Fruit fly (Drosophila melanogaster) ovary, adult (tissue): Measurements from ENCODE around the gene comm3.
A peak's percentile ranks its signal among the peaks of the same experiment; 100 is the strongest.

Experiments
- CG17801 ChIP-seq: fragments of 200-800 bp; optimal IDR thresholded peaks from 2 replicates; lab custom pipeline; 2019; ENCODE audit warnings: missing biosample characterization, mild to moderate bottlenecking, missing genetic modification characterization, moderate library complexity; ENCODE audit not compliant: partially characterized antibody

Gene comm3

DNA sequence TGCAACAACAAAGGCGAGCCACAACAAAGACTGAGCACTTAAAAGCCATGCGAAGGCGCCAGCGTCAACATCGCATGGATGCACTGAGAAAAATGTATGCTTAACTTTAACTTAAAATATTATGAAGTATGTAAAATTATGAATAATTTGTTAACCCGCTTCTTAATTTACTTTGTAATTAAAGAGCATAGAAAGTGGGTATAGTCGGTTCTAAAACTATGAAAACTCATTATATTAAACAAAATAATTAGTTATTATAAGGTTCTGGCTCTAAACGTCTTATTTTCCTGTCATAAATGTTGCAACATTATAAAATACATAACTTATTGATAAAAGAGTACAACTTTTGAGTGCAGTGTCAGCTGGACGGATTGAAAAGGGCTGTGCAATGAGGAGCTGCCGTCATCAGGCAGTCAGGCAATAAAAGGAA is 6.0 kb downstream of the comm3 start:
- no peak for TF ChIP-seq CG17801 (GFP tag; lab: Kevin White, UChicago)

dm6 chr3L:15639978-15640377 is 7.6 kb downstream of the comm3 start:
- no peak for TF ChIP-seq CG17801 (GFP tag; lab: Kevin White, UChicago)

DNA sequence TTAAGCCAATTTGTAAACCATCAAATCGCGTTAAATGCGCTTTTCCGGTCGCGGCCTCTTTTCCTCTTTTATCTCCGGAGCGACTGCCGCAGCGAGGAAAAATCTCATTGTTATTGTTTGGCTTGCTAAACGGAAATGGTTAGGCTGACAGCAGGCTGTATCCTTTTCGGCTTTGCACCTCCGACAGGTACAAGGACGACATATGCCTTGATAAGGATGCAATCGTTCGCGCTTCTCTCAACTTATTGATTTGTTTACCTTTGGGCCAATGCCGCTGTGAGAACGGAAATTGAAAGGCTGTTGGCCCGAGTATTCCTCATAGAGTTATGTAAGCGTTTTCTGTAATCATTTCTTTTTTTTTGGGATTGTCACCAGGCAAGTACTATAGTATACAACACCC is 9.0 kb downstream of the comm3 start:
- TF ChIP-seq CG17801 (GFP tag; lab: Kevin White, UChicago) = no peak

dm6 chr3L:15637618-15638017 is 9.9 kb downstream of the comm3 start:
- no peak for TF ChIP-seq CG17801 (GFP tag; lab: Kevin White, UChicago)

DNA sequence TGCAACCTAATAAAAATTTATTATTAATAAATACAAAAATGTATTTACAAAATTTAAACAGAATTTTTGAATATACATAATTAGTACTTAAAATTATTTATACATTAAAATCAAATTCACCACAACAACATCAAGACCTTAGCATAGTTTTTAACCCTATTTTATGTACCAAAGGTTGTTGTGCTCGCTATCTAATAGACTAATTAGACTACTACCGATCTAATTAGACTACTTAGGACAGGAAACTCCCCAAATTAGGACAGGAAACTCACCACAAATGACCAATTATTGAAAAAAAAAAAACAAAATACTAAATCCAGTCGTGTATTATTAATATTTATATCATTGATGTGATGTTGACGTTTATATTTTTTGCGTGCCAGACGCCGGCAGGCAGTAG is 10.6 kb downstream of the comm3 start:
- TF ChIP-seq CG17801 (GFP tag; lab: Kevin White, UChicago) = no peak

DNA sequence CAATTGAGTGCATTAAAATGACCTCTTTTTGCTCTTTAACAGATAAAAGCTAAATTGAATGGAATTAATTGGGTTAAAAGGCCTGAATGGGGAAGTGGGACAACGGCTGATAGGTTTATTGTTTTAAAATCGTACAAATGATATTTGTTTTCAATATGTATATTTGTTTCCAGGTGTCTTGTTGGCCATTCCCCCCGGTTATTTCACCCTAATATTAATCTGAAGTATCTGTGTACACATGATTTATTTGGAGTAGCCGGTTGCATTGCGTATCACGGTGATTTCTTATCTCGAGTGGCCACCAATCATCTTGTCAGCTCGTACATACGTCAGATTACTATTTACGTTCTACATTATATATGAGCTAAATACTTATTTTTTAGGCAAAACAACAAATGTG is 11.2 kb downstream of the comm3 start:
- TF ChIP-seq CG17801 (GFP tag; lab: Kevin White, UChicago) = no peak

- TF ChIP-seq CG17801 (GFP tag; lab: Kevin White, UChicago) = no peak
These were observed 13.0 kb downstream of the comm3 start for dm6 chr3L:15634368-15635075.

dm6 chr3L:15632653-15633052 is 14.9 kb downstream of the comm3 start:
- TF ChIP-seq CG17801 (GFP tag; lab: Kevin White, UChicago) = no peak

DNA sequence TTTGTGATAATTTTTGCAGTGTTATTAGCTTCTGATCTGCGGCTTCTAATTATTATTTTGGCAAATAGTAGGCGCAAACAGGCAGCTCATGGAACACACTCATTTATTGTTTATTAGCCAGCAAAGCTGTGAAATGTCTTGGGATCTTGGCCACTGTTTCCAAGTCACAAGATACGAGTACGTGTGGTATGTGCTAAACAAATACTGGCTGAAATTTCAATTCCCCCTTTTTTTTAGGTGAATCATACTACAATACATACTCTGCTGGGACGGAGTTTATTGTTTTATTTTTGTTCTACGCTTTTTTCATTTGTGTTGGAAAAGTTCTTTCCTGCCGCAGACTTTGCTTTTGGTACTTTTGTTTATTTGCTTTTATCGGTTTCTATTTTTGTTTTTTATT is 16.5 kb downstream of the comm3 start:
- TF ChIP-seq CG17801 (GFP tag; lab: Kevin White, UChicago) = no peak

DNA sequence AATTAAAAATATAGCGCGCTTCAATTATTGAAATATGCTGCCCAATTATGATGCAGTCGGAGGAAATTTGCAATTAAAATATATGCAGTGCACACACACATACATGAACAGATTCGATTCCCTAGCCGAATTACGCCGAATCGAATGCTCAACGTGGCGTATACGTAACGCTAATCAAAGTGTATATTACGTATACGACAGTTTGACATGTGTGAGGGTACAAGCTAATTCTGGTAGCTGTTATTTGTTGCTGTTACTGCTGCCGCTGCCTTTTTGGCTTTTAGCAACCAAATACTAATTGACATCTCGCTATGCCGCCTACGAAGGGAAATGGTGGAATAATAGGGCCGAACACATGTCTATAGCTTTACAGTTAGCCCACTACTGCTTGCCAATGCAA is 20.3 kb downstream of the comm3 start:
- TF ChIP-seq CG17801 (GFP tag; lab: Kevin White, UChicago) = no peak

DNA sequence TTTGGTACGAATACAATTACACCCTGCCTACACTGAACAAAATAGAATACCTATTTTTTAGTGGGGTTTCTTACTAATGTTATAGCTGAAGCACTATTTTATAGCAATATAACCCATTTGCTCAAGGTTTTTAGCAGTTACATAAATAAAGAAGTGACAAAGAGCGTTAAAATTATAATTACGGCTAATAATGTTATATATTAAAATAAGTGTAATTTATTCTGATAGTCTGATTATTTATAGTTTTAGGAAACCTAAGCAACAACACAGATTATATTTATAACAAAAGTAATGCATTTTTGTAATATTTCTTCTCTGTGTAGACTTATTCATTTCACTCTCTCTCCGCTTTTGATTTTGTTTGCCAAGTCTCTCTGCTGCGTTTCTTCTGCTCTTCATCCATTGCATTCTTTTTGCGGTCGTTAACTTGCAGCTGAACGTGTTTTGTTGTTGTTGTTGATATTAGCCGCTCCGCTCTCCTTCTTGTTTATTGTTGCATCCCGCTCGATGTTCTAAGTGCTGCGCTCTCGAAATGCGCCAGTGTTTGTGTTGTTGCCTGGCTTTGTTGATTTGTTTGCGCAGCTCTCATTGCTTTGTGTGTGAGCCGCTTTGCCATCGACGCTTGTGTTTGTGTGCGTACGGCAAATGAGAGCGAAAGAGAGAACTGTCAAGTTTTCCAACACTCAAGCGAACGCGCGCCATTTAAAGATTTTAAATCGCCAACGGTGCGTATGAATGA is 21.7 kb downstream of the comm3 start:
- peak; percentile 92 for TF ChIP-seq CG17801 (GFP tag; lab: Kevin White, UChicago)

dm6 chr3L:15624944-15625610 is 22.5 kb downstream of the comm3 start:
- TF ChIP-seq CG17801 (GFP tag; lab: Kevin White, UChicago) = no peak

DNA sequence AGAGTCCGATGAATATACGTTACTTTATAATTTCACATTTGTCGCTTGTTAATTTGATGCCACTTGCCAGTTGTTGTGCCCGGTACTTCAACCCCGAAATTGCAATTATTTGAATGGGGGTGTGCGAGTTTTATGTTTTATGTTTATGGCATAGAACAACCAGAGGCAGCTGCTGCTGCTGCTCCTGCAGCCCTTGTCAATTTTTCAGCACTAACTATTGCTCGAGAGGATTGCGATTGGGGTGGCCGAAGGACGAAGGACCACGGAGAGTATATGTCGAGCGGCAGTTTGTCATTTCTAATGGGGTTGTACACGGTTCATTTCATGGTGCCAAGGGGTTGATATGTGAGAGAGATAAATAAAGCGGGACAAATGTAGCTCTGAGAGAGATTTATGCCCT is 23.5 kb downstream of the comm3 start:
- TF ChIP-seq CG17801 (GFP tag; lab: Kevin White, UChicago) = no peak

DNA sequence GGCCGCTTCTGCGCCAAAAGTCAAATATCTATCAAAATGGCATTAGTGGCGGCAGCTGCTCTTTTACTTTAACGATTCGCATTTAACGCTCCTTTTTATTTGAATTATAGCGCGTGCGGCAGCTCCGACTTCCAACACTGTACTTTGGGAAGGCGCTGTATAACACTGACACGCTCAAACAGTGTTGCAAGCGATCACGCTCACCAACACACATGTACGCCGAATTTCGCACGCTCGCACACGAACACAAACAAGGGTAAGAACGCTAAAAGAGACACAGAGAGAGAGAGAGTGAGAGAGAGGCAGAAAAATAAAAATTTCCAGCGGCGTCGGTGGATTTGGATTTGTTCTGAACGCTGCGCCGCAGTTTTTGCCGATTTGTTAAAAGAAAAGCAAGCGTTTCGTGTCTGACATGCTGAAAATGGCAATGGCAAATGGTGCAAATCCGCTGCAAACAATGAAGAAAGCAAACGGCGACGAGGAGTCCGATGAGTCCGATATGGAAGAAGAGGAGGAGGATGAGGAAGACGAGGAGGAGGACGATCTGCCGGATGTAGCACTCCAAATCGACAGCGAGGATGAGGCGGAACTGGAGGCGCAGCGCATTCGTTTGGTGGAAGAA is 27.8 kb downstream of the comm3 start, which contains the start of gene Phs:
TSS of gene Phs (plus strand) at position 276 of the 622 bp plus-strand sequence.
- peak; percentile 32 for TF ChIP-seq CG17801 (GFP tag; lab: Kevin White, UChicago)

DNA sequence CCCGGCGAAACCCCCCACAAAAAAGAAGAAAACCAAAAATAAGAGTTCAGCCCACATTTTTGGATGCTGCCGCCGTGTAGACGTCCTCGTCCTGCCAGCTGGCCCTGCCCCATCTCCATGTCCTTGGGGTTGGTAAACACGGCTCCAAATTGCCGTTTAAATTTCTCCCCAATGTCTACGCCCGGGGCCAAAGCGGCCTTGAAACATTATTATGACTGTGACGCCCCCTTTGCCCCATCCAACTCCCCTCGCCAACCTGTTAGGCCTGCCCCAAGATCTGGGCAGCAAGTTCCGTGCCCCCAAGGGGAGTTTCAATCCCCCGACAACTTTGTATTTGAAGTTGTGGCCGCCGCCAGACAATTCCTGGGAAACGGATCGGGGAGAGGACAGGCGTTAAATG is 30.7 kb downstream of the comm3 start:
- TF ChIP-seq CG17801 (GFP tag; lab: Kevin White, UChicago) = no peak
